Fruit fly (Drosophila melanogaster): ENCODE results near the gene CG32270.
A peak's percentile ranks its signal among the peaks of the same experiment; 100 is the strongest.

The CG32270 gene

dm6 chr3L:3248714-3249663 is 40.2 kb upstream of the CG32270 start (continued):
- peak; percentile 34 for TF ChIP-seq CG1602 (GFP tag; optimal IDR thresholded peaks at IDR 0.05)
- no peak for TF ChIP-seq CG7928 (GFP tag; optimal IDR thresholded peaks at IDR 0.05)
- TF ChIP-seq CG7556 (GFP tag; optimal IDR thresholded peaks at IDR 0.05), result peak; percentile 19
- TF ChIP-seq CG11085 (GFP tag; IDR thresholded peaks at IDR 0.05), result no peak
- no peak for TF ChIP-seq gfzf (GFP tag; optimal IDR thresholded peaks at IDR 0.05)
- no peak for TF ChIP-seq GATAe (GFP tag; conservative IDR thresholded peaks at IDR 0.05)
- no peak for TF ChIP-seq CG18011 (GFP tag; optimal IDR thresholded peaks at IDR 0.05)
- TF ChIP-seq ttk (GFP tag; IDR thresholded peaks at IDR 0.05), result peak; percentile 56; the same call in 1 of the 2 replicates
- no peak for TF ChIP-seq gsb (GFP tag; IDR thresholded peaks at IDR 0.05)
- no peak for TF ChIP-seq CG3726 (GFP tag; IDR thresholded peaks at IDR 0.05)
- no peak for TF ChIP-seq salm (tag; optimal IDR thresholded peaks at IDR 0.05)
- no peak for TF ChIP-seq NFAT (GFP tag; IDR thresholded peaks at IDR 0.05)
- no peak for TF ChIP-seq zf30C (GFP tag; optimal IDR thresholded peaks at IDR 0.05)
- no peak for TF ChIP-seq fu2 (GFP tag; optimal IDR thresholded peaks at IDR 0.05)
- TF ChIP-seq Spps (tag; optimal IDR thresholded peaks at IDR 0.05), result no peak
- TF ChIP-seq Mad (GFP tag; optimal IDR thresholded peaks at IDR 0.05), result no peak
- 0 out of 3 replicates have a peak, but pooled peaks have one; percentile 31 for TF ChIP-seq tgo (GFP tag; IDR thresholded peaks at IDR 0.05)
- TF ChIP-seq maf-S (GFP tag; optimal IDR thresholded peaks at IDR 0.05), result no peak
- peak; percentile 38 for TF ChIP-seq fd96Cb (tag; optimal IDR thresholded peaks at IDR 0.05)
- TF ChIP-seq vvl (GFP tag; IDR thresholded peaks at IDR 0.05), result no peak
- TF ChIP-seq CG7963 (GFP tag; IDR thresholded peaks at IDR 0.05; ENCODE audit: partially characterized antibody), result no peak
- TF ChIP-seq Oaz (GFP tag; IDR thresholded peaks at IDR 0.05), result no peak
- no peak for TF ChIP-seq cad (GFP tag; optimal IDR thresholded peaks at IDR 0.05)
- TF ChIP-seq cato (GFP tag; optimal IDR thresholded peaks at IDR 0.05; ENCODE audit: borderline replicate concordance), result peak; percentile 26
- peak; percentile 68 for TF ChIP-seq Sox102F (GFP tag; optimal IDR thresholded peaks at IDR 0.05)
- TF ChIP-seq sc (optimal IDR thresholded peaks at IDR 0.05), result no peak
- TF ChIP-seq sc (GFP tag; optimal IDR thresholded peaks at IDR 0.05), result peak; percentile 34
- TF ChIP-seq HLH4C (GFP tag; IDR thresholded peaks at IDR 0.05; ENCODE audit: partially characterized antibody), result no peak
- no peak for TF ChIP-seq CG13123 (GFP tag; optimal IDR thresholded peaks at IDR 0.05)
- TF ChIP-seq CG33557 (GFP tag; optimal IDR thresholded peaks at IDR 0.05), result no peak
- TF ChIP-seq zen (tag; optimal IDR thresholded peaks at IDR 0.05), result no peak
- TF ChIP-seq Hey (tag; optimal IDR thresholded peaks at IDR 0.05), result no peak
- TF ChIP-seq Trl (optimal IDR thresholded peaks at IDR 0.05), result no peak
- no peak for TF ChIP-seq Trl (GFP tag; optimal IDR thresholded peaks at IDR 0.05)
- TF ChIP-seq CG2875 (GFP tag; optimal IDR thresholded peaks at IDR 0.05), result peak; percentile 27
- no peak for TF ChIP-seq bab2 (GFP tag; optimal IDR thresholded peaks at IDR 0.05)
- no peak for TF ChIP-seq CG4730 (GFP tag; IDR thresholded peaks at IDR 0.05)
- TF ChIP-seq Bdp1 (GFP tag; optimal IDR thresholded peaks at IDR 0.05), result no peak
- no peak for TF ChIP-seq Nf-YC (tag; optimal IDR thresholded peaks at IDR 0.05)
- TF ChIP-seq pita (GFP tag; optimal IDR thresholded peaks at IDR 0.05), result no peak
- TF ChIP-seq Mrtf (GFP tag; IDR thresholded peaks at IDR 0.05), result no peak
- TF ChIP-seq Kr (GFP tag; optimal IDR thresholded peaks at IDR 0.05), result no peak
- TF ChIP-seq bsh (GFP tag; optimal IDR thresholded peaks at IDR 0.05), result peak; percentile 43 to 95
- TF ChIP-seq CG9797 (GFP tag; optimal IDR thresholded peaks at IDR 0.05), result no peak
- TF ChIP-seq p53 (GFP tag; optimal IDR thresholded peaks at IDR 0.05), result no peak
- TF ChIP-seq Abd-B (GFP tag; optimal IDR thresholded peaks at IDR 0.05), result peak; percentile 1
- no peak for TF ChIP-seq CG6765 (GFP tag; optimal IDR thresholded peaks at IDR 0.05)
- TF ChIP-seq Optix (GFP tag; IDR thresholded peaks at IDR 0.05), result no peak
- TF ChIP-seq PHDP (tag; optimal IDR thresholded peaks at IDR 0.05), result peak; percentile 35
- TF ChIP-seq CG31441 (GFP tag; IDR thresholded peaks at IDR 0.05), result peak; percentile 54; the same call in 1 of the 2 replicates
